Worm (Caenorhabditis elegans) whole organism, dauer: Measurements from ENCODE around the gene F53F4.16.

Experiments
- unc-62 ChIP-seq: sonication (generic microtip); optimal IDR thresholded peaks from 2 replicates; lab custom pipeline; 2017; ENCODE audit warnings: missing biosample characterization, missing genetic modification reagents, missing genetic modification characterization

Gene F53F4.16

DNA sequence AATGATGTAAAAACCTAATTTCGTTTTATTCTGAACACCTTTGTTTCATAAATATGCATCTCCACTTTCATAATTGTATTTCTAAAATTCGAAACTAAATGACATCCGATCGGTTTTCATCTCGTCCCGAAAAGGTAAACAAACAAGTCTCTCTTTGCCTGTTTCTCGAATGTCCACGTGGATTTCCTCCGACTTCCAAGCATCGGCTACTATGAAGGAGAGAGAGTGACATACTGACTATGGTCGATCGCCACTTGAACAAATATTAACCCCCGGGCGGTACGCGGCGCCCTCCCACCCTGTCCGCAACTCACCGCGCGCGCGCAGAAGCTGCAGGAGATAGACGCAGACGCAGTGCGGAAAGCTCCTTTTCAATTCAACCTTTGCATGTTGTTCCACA, 45.8 kb downstream of the F53F4.16 start:
- no peak for TF ChIP-seq unc-62 (GFP tag; lab: Kevin White, UChicago)

DNA sequence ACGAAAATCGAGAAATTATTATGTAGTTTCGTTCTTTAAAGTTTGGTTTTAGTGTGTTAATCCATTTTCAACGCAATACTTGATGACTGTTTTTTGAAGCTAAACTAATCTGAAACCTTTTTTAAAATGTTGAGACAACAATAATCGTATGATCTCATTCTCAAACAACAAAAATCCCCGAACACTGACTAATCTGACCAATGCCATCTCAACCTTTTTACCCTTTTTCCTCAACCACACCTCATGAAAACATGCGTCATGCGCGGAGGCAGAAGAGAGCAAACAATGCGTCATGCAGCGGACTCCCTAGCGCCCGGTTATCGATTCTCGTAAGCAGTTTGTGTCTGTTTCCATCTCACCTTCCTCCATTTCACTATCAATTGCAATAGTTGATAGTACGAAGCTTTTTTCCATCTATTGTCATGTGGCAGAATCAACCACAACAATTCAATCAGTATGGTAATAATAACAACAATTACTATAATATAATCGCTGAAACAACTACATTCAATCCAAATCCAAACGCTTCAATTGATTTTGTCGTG, 49.8 kb downstream of the F53F4.16 start, which contains the start of gene C50B8.4:
C50B8.4 (plus strand) TSS at position 299 of the 545 bp plus-strand sequence.
- TF ChIP-seq unc-62 (GFP tag; lab: Kevin White, UChicago), result no peak
